Fruit fly (Drosophila melanogaster) whole organism, embryonic: Measurements from ENCODE around the gene CG4607.
A peak's percentile ranks its signal among the peaks of the same experiment; 100 is the strongest.

ENCODE experiments used
- Ada2b ChIP-seq: fragments of 200-800 bp; sonication (Bioruptor generic); IDR thresholded peaks from 2 replicates; pipeline ENCODE4 v1.3.6; 2022; ENCODE audit warnings: missing biosample characterization, missing genetic modification characterization
- Antp ChIP-seq: fragments of 200-800 bp; sonication (Bioruptor generic); optimal IDR thresholded peaks from 3 replicates; lab custom pipeline; 2016; ENCODE audit warnings: missing biosample characterization, missing genetic modification characterization
- B-H2 ChIP-seq: fragments of 200-800 bp; sonication (Bioruptor generic); optimal IDR thresholded peaks from 2 replicates; lab custom pipeline; 2018; ENCODE audit warnings: missing biosample characterization, mild to moderate bottlenecking, missing genetic modification characterization
- Bdp1 ChIP-seq: fragments of 200-800 bp; sonication (Bioruptor generic); optimal IDR thresholded peaks from 3 replicates; lab custom pipeline; 2016; ENCODE audit warnings: missing biosample characterization, missing genetic modification characterization
- Bteb2 ChIP-seq: fragments of 200-800 bp; sonication (Bioruptor generic); optimal IDR thresholded peaks from 2 replicates; lab custom pipeline; 2016; ENCODE audit warnings: missing biosample characterization, missing genetic modification characterization
- CG10209 ChIP-seq: fragments of 200-800 bp; sonication (Bioruptor generic); optimal IDR thresholded peaks from 3 replicates; lab custom pipeline; 2017; ENCODE audit warnings: missing biosample characterization, mild to moderate bottlenecking, missing genetic modification characterization, missing genetic modification reagents
- CG10431 ChIP-seq: fragments of 200-800 bp; sonication (Bioruptor generic); optimal IDR thresholded peaks from 3 replicates; lab custom pipeline; 2018; ENCODE audit warnings: missing biosample characterization, mild to moderate bottlenecking, missing genetic modification characterization
- CG13624 ChIP-seq: fragments of 200-800 bp; sonication (Bioruptor generic); optimal IDR thresholded peaks from 2 replicates; lab custom pipeline; 2016; ENCODE audit warnings: missing biosample characterization, missing genetic modification characterization
- CG16813 ChIP-seq: fragments of 200-800 bp; sonication (Bioruptor generic); IDR thresholded peaks from 3 replicates; pipeline ENCODE4 v1.3.6; 2022; ENCODE audit warnings: missing biosample characterization, missing genetic modification characterization; ENCODE audit not compliant: partially characterized antibody
- CG16815 ChIP-seq: fragments of 200-800 bp; sonication (Bioruptor generic); optimal IDR thresholded peaks from 3 replicates; lab custom pipeline; 2017; ENCODE audit warnings: missing biosample characterization, mild to moderate bottlenecking, missing genetic modification characterization
- CG18011 ChIP-seq: fragments of 200-800 bp; sonication (Bioruptor generic); optimal IDR thresholded peaks from 2 replicates; lab custom pipeline; 2017; ENCODE audit warnings: missing biosample characterization, missing genetic modification characterization, mild to moderate bottlenecking, moderate library complexity, missing genotype
- CG2116 ChIP-seq: fragments of 200-800 bp; sonication (Bioruptor generic); optimal IDR thresholded peaks from 3 replicates; lab custom pipeline; 2018; ENCODE audit warnings: missing biosample characterization, mild to moderate bottlenecking, missing genetic modification characterization
- CG2875 ChIP-seq: fragments of 200-800 bp; sonication (Bioruptor generic); optimal IDR thresholded peaks from 2 replicates; lab custom pipeline; 2017; ENCODE audit warnings: missing biosample characterization, mild to moderate bottlenecking, missing genetic modification characterization, missing genetic modification reagents
- CG3726 ChIP-seq: fragments of 200-800 bp; sonication (Bioruptor generic); IDR thresholded peaks from 3 replicates; pipeline ENCODE4, ENCODE4 v1.3.6; 2022; ENCODE audit warnings: missing biosample characterization, missing genetic modification characterization
- CG42726 ChIP-seq: fragments of 200-800 bp; sonication (Bioruptor generic); IDR thresholded peaks from 2 replicates; pipeline ENCODE4 v1.3.6; 2022; ENCODE audit warnings: missing biosample characterization, missing genetic modification characterization; ENCODE audit not compliant: partially characterized antibody
- CG8944 ChIP-seq: fragments of 200-800 bp; sonication (Bioruptor generic); optimal IDR thresholded peaks from 3 replicates; lab custom pipeline; 2016; ENCODE audit warnings: missing biosample characterization, missing genetic modification characterization
- CG9215 ChIP-seq: fragments of 200-800 bp; sonication (Bioruptor generic); IDR thresholded peaks from 2 replicates; pipeline ENCODE4 v1.3.6; 2022; ENCODE audit warnings: missing biosample characterization, missing genetic modification characterization
- Hr3 ChIP-seq: fragments of 200-800 bp; sonication (Bioruptor generic); optimal IDR thresholded peaks from 3 replicates; lab custom pipeline; 2016; ENCODE audit warnings: missing biosample characterization, missing genetic modification characterization
- Hr78 ChIP-seq, 2 experiments: fragments of 200-800 bp in 1 of 2; fragments of >200 bp in 1 of 2; sonication (Bioruptor generic) in 1 of 2; optimal IDR thresholded peaks; 2 replicates each; lab custom pipeline; 2017 to 2019; ENCODE audit warnings: missing biosample characterization in 2 of 2, missing genetic modification characterization in 2 of 2, mild to moderate bottlenecking in 1 of 2, moderate library complexity in 1 of 2
- Lhr ChIP-seq: fragments of 200-800 bp; sonication (Bioruptor generic); optimal IDR thresholded peaks from 3 replicates; lab custom pipeline; 2017; ENCODE audit warnings: mild to moderate bottlenecking, missing biosample characterization, missing genetic modification reagents, missing genetic modification characterization
- MESR4 ChIP-seq: fragments of 200-800 bp; sonication (Bioruptor generic); optimal IDR thresholded peaks from 2 replicates; lab custom pipeline; 2018; ENCODE audit warnings: missing biosample characterization, mild to moderate bottlenecking, missing genetic modification characterization, moderate library complexity
- MTF-1 ChIP-seq: fragments of 200-800 bp; sonication (Bioruptor generic); optimal IDR thresholded peaks from 2 replicates; lab custom pipeline; 2018; ENCODE audit warnings: missing biosample characterization, mild to moderate bottlenecking, missing genetic modification characterization, borderline replicate concordance
- Max ChIP-seq: fragments of 200-800 bp; sonication (Bioruptor generic); optimal IDR thresholded peaks from 2 replicates; lab custom pipeline; 2016; ENCODE audit warnings: missing biosample characterization, mild to moderate bottlenecking, missing genetic modification characterization
- Myb ChIP-seq: fragments of 200-800 bp; sonication (Bioruptor generic); optimal IDR thresholded peaks from 2 replicates; lab custom pipeline; 2016; ENCODE audit warnings: missing biosample characterization, missing genetic modification characterization
- NK7.1 ChIP-seq: fragments of 200-800 bp; sonication (Bioruptor generic); optimal IDR thresholded peaks from 3 replicates; lab custom pipeline; 2016; ENCODE audit warnings: missing biosample characterization, missing genetic modification characterization
- Optix ChIP-seq: fragments of 200-800 bp; sonication (Bioruptor generic); IDR thresholded peaks from 3 replicates; pipeline ENCODE4 v1.3.6; 2022; ENCODE audit warnings: missing biosample characterization, missing genetic modification characterization
- PHDP ChIP-seq: fragments of 200-800 bp; sonication (Bioruptor generic); optimal IDR thresholded peaks from 3 replicates; lab custom pipeline; 2018; ENCODE audit warnings: missing biosample characterization, mild to moderate bottlenecking, missing genetic modification characterization, moderate library complexity
- Spps ChIP-seq: fragments of 200-800 bp; sonication (Bioruptor generic); optimal IDR thresholded peaks from 2 replicates; lab custom pipeline; 2018; ENCODE audit warnings: missing biosample characterization, mild to moderate bottlenecking, missing genetic modification characterization
- Usf ChIP-seq: fragments of 200-800 bp; sonication (Bioruptor generic); optimal IDR thresholded peaks from 2 replicates; lab custom pipeline; 2017; ENCODE audit warnings: missing genotype, missing biosample characterization, missing genetic modification characterization
- aop ChIP-seq: fragments of 200-800 bp; sonication (Bioruptor generic); IDR thresholded peaks from 2 replicates; pipeline ENCODE4 v1.3.6; 2022; ENCODE audit warnings: missing biosample characterization, missing genetic modification characterization
- bcd ChIP-seq: fragments of 200-800 bp; sonication (Bioruptor generic); optimal IDR thresholded peaks from 2 replicates; lab custom pipeline; 2017; ENCODE audit warnings: missing biosample characterization, mild to moderate bottlenecking, missing genetic modification characterization
- ci ChIP-seq: fragments of 200-800 bp; sonication (Bioruptor generic); IDR thresholded peaks from 3 replicates; pipeline ENCODE4 v1.3.6; 2022; ENCODE audit warnings: missing biosample characterization, missing genetic modification characterization
- cwo ChIP-seq: fragments of 200-800 bp; sonication (Bioruptor generic); optimal IDR thresholded peaks from 3 replicates; lab custom pipeline; 2017; ENCODE audit warnings: missing biosample characterization, missing genetic modification characterization, mild to moderate bottlenecking, moderate library complexity, missing genetic modification reagents
- da ChIP-seq: fragments of 200-800 bp; sonication (Bioruptor generic); optimal IDR thresholded peaks from 2 replicates; lab custom pipeline; 2016; ENCODE audit warnings: missing biosample characterization, missing genetic modification characterization
- danr ChIP-seq: fragments of 200-800 bp; sonication (Bioruptor generic); IDR thresholded peaks from 2 replicates; pipeline ENCODE4 v1.3.6; 2022; ENCODE audit warnings: missing biosample characterization, missing genetic modification characterization
- dati ChIP-seq: fragments of 200-800 bp; sonication (Bioruptor generic); IDR thresholded peaks from 2 replicates; pipeline ENCODE4 v1.3.6; 2022; ENCODE audit warnings: missing biosample characterization, missing genetic modification characterization
- dpn ChIP-seq, 2 experiments: fragments of 200-800 bp; sonication (Bioruptor generic); optimal IDR thresholded peaks; 3 replicates each; lab custom pipeline; 2016; ENCODE audit warnings: missing biosample characterization in 2 of 2, missing genetic modification characterization in 2 of 2
- fru ChIP-seq: fragments of >200 bp; optimal IDR thresholded peaks from 2 replicates; lab custom pipeline; 2017
- inv ChIP-seq: fragments of 200-800 bp; sonication (Bioruptor generic); IDR thresholded peaks from 2 replicates; pipeline ENCODE4 v1.3.6; 2022; ENCODE audit warnings: missing biosample characterization, missing genetic modification characterization; ENCODE audit not compliant: partially characterized antibody
- lilli ChIP-seq: fragments of 200-800 bp; sonication (Bioruptor generic); optimal IDR thresholded peaks from 3 replicates; lab custom pipeline; 2016; ENCODE audit warnings: missing biosample characterization, missing genetic modification characterization
- lola ChIP-seq, 3 experiments: fragments of >200 bp in 2 of 3; fragments of 200-800 bp in 1 of 3; sonication (Bioruptor generic) in 1 of 3; optimal IDR thresholded peaks; 2 replicates each; lab custom pipeline; 2017 to 2019; ENCODE audit warnings: missing biosample characterization in 3 of 3, missing genetic modification characterization in 3 of 3, mild to moderate bottlenecking in 1 of 3, moderate library complexity in 1 of 3
- mld ChIP-seq: fragments of 200-800 bp; sonication (Bioruptor generic); IDR thresholded peaks from 3 replicates; pipeline ENCODE4 v1.3.6; 2022; ENCODE audit warnings: missing biosample characterization, missing genetic modification characterization; ENCODE audit not compliant: partially characterized antibody
- org-1 ChIP-seq: fragments of 200-800 bp; sonication (Bioruptor generic); optimal IDR thresholded peaks from 2 replicates; lab custom pipeline; 2017; ENCODE audit warnings: missing biosample characterization, missing genetic modification characterization
- tll ChIP-seq, 2 experiments: fragments of 200-800 bp in 1 of 2; fragments of >200 bp in 1 of 2; sonication (Bioruptor generic) in 1 of 2; optimal IDR thresholded peaks; 2 replicates each; lab custom pipeline; 2017 to 2019; ENCODE audit warnings: missing biosample characterization in 2 of 2, missing genetic modification characterization in 2 of 2, mild to moderate bottlenecking in 1 of 2, moderate library complexity in 1 of 2
- tna ChIP-seq: fragments of 200-800 bp; sonication (Bioruptor generic); IDR thresholded peaks from 2 replicates; pipeline ENCODE4 v1.3.6; 2022; ENCODE audit warnings: missing biosample characterization, missing genetic modification characterization; ENCODE audit not compliant: partially characterized antibody
- trh ChIP-seq: fragments of 200-800 bp; sonication (Bioruptor generic); optimal IDR thresholded peaks from 2 replicates; lab custom pipeline; 2016; ENCODE audit warnings: missing biosample characterization, missing genetic modification characterization
- yki ChIP-seq: fragments of >200 bp; optimal IDR thresholded peaks from 3 replicates; lab custom pipeline; 2018
- z ChIP-seq: fragments of 200-800 bp; sonication (Bioruptor generic); IDR thresholded peaks from 3 replicates; pipeline ENCODE4 v1.3.6; 2022; ENCODE audit warnings: missing biosample characterization, missing genetic modification characterization

CG4607 gene

dm6 chrX:7101302-7102012, 32.2 kb downstream of the CG4607 start (continued):
- TF ChIP-seq Spps (tag; lab: Kevin White, UChicago) (peak; percentile 64), mld (GFP tag; lab: Robert Waterston, UW) (no peak), MESR4 (GFP tag; lab: Kevin White, UChicago) (no peak), fru (lab: Kevin White, UChicago) (no peak), CG16813 (GFP tag; lab: Robert Waterston, UW) (no peak), CG16815 (peak; percentile 86), NK7.1 (GFP tag; lab: Kevin White, UChicago) (peak; percentile 89), inv (GFP tag; lab: Robert Waterston, UW) (no peak), Myb (GFP tag; lab: Kevin White, UChicago) (peak; percentile 62), lola (GFP tag; optimal IDR thresholded peaks at IDR 0.05; lab: Kevin White, UChicago) (peak in 1 of 3 experiments; percentile 90), dati (GFP tag; lab: Robert Waterston, UW) (no peak; the same call in 1 of the 2 replicates), Usf (GFP tag; lab: Kevin White, UChicago) (peak; percentile 69), org-1 (GFP tag; lab: Kevin White, UChicago) (peak; percentile 86), CG13624 (GFP tag; lab: Kevin White, UChicago) (peak; percentile 47), CG42726 (peak; percentile 45; the same call in 1 of the 2 replicates), CG3726 (GFP tag; lab: Robert Waterston, UW) (0 out of 3 replicates have a peak, but pooled peaks have one; percentile 70), CG2116 (GFP tag; lab: Kevin White, UChicago) (peak; percentile 33), B-H2 (GFP tag; lab: Kevin White, UChicago) (peak; percentile 24), Hr3 (GFP tag; lab: Kevin White, UChicago) (peak; percentile 86), Antp (GFP tag; lab: Kevin White, UChicago) (peak; percentile 31), CG18011 (GFP tag; lab: Kevin White, UChicago) (peak; percentile 63), CG9215 (GFP tag; lab: Robert Waterston, UW) (peak; percentile 76), tll (GFP tag; optimal IDR thresholded peaks at IDR 0.05; lab: Kevin White, UChicago) (no peak), Optix (GFP tag; lab: Robert Waterston, UW) (no peak), yki (lab: Kevin White, UChicago) (no peak), CG10209 (GFP tag; lab: Kevin White, UChicago) (peak; percentile 82), CG10431 (GFP tag; lab: Kevin White, UChicago) (peak; percentile 46), Hr78 (GFP tag; optimal IDR thresholded peaks at IDR 0.05; lab: Kevin White, UChicago) (peak in 1 of 2 experiments; percentile 100), cwo (GFP tag; lab: Kevin White, UChicago) (peak; percentile 65), bcd (GFP tag; lab: Kevin White, UChicago) (peak; percentile 76), lilli (GFP tag; lab: Kevin White, UChicago) (peak; percentile 65), Max (GFP tag; lab: Kevin White, UChicago) (peak; percentile 8), aop (GFP tag; lab: Robert Waterston, UW) (no peak; the same call in 1 of the 2 replicates), Bdp1 (GFP tag; lab: Kevin White, UChicago) (peak; percentile 69), Lhr (GFP tag; lab: Kevin White, UChicago) (peak; percentile 67), PHDP (tag; lab: Kevin White, UChicago) (peak; percentile 90), CG8944 (GFP tag; lab: Kevin White, UChicago) (peak; percentile 86), Bteb2 (peak; percentile 90), trh (GFP tag; lab: Kevin White, UChicago) (peak; percentile 53), CG2875 (GFP tag; lab: Kevin White, UChicago) (peak; percentile 77), tna (GFP tag; lab: Robert Waterston, UW) (no peak), Ada2b (GFP tag; lab: Robert Waterston, UW) (peak; percentile 77), MTF-1 (no peak), dpn (GFP tag; optimal IDR thresholded peaks at IDR 0.05; lab: Kevin White, UChicago) (peak; percentile 70 to 88), da (GFP tag; lab: Kevin White, UChicago) (no peak), z (GFP tag; lab: Robert Waterston, UW) (no peak), ci (GFP tag; lab: Robert Waterston, UW) (peak; percentile 74), danr (GFP tag; lab: Robert Waterston, UW) (peak; percentile 59; the same call in 1 of the 2 replicates)
